Worm (Caenorhabditis elegans) whole organism, L4 larva: ENCODE data around the gene F14D2.19.

Experiments
- D1046.2 ChIP-seq: fragments of 200-800 bp; sonication (Bioruptor generic); IDR thresholded peaks from 2 replicates; pipeline ENCODE4 v1.3.6; 2022; ENCODE audit warnings: missing genetic modification characterization, missing compliant biosample characterization
- R02D3.7 ChIP-seq: fragments of 150-350 bp; sonication (generic microtip); optimal IDR thresholded peaks from 3 replicates; lab custom pipeline; 2014; ENCODE audit warnings: missing biosample characterization, missing genetic modification characterization
- T26A8.4 ChIP-seq: fragments of 200-800 bp; sonication (Bioruptor generic); IDR thresholded peaks from 2 replicates; pipeline ENCODE4 v1.3.6; 2022; ENCODE audit warnings: missing genetic modification characterization, missing compliant biosample characterization
- Y48G9A.11 ChIP-seq: fragments of 200-800 bp; sonication (Bioruptor generic); IDR thresholded peaks from 2 replicates; pipeline ENCODE4 v1.3.6; 2022; ENCODE audit warnings: missing genetic modification reagents, missing genetic modification characterization, missing compliant biosample characterization
- aha-1 ChIP-seq: fragments of 150-350 bp; peaks from one replicate; lab custom pipeline; 2014; ENCODE audit warnings: missing biosample characterization, missing genetic modification characterization
- ceh-32 ChIP-seq: sonication (generic microtip); optimal IDR thresholded peaks from 2 replicates; lab custom pipeline; 2016; ENCODE audit warnings: mild to moderate bottlenecking, missing genetic modification characterization, missing compliant biosample characterization; ENCODE audit not compliant: poor library complexity
- ceh-62 ChIP-seq: sonication (generic microtip); optimal IDR thresholded peaks from 2 replicates; lab custom pipeline; 2017; ENCODE audit warnings: missing biosample characterization, missing genetic modification characterization
- ceh-82 ChIP-seq: sonication (generic microtip); optimal IDR thresholded peaks from 2 replicates; lab custom pipeline; 2017; ENCODE audit warnings: missing biosample characterization, missing genetic modification characterization
- cey-2 ChIP-seq: sonication (generic microtip); optimal IDR thresholded peaks from 3 replicates; lab custom pipeline; 2017; ENCODE audit warnings: missing genetic modification characterization, mild to moderate bottlenecking, missing compliant biosample characterization, antibody characterized with exemption, borderline replicate concordance; ENCODE audit not compliant: insufficient read depth
- daf-19 ChIP-seq: fragments of 200-800 bp; sonication (Bioruptor generic); conservative IDR thresholded peaks from 2 replicates; pipeline ENCODE4 v1.3.6; 2022; ENCODE audit warnings: missing genetic modification characterization, missing compliant biosample characterization
- daf-8 ChIP-seq: fragments of 200-800 bp; sonication (Bioruptor generic); IDR thresholded peaks from 2 replicates; pipeline ENCODE4 v1.3.6; 2022; ENCODE audit warnings: missing genetic modification characterization, missing compliant biosample characterization
- dmd-8 ChIP-seq: fragments of 200-800 bp; sonication (Bioruptor generic); IDR thresholded peaks from 2 replicates; pipeline ENCODE4 v1.3.6; 2022; ENCODE audit warnings: missing genetic modification characterization, missing compliant biosample characterization
- duxl-1 ChIP-seq: sonication (generic microtip); optimal IDR thresholded peaks from 2 replicates; lab custom pipeline; 2016; ENCODE audit warnings: mild to moderate bottlenecking, missing genetic modification characterization, moderate library complexity, missing compliant biosample characterization; ENCODE audit not compliant: poor library complexity
- dve-1 ChIP-seq: sonication (generic microtip); optimal IDR thresholded peaks from 2 replicates; lab custom pipeline; 2017; ENCODE audit warnings: antibody characterized with exemption, mild to moderate bottlenecking, missing genetic modification characterization, missing compliant biosample characterization; ENCODE audit not compliant: insufficient read depth
- fkh-10 ChIP-seq: fragments of 150-350 bp; optimal IDR thresholded peaks from 2 replicates; lab custom pipeline; 2014; ENCODE audit warnings: missing biosample characterization, missing genetic modification reagents, missing genetic modification characterization
- fos-1 ChIP-seq: fragments of 150-350 bp; optimal IDR thresholded peaks from 2 replicates; lab custom pipeline; 2014; ENCODE audit warnings: missing biosample characterization, missing genetic modification characterization
- hif-1 ChIP-seq, 2 experiments: sonication (generic microtip); optimal IDR thresholded peaks; 2 replicates each; lab custom pipeline; 2016 to 2017; ENCODE audit warnings: missing compliant biosample characterization in 2 of 2, missing genetic modification characterization in 2 of 2, missing genetic modification reagents in 2 of 2, missing genotype in 2 of 2, mild to moderate bottlenecking in 1 of 2
- hlh-30 ChIP-seq: sonication (generic microtip); optimal IDR thresholded peaks from 2 replicates; lab custom pipeline; 2017; ENCODE audit warnings: antibody characterized with exemption, mild to moderate bottlenecking, missing genetic modification characterization, missing compliant biosample characterization; ENCODE audit not compliant: insufficient read depth
- lin-13 ChIP-seq: fragments of 150-350 bp; optimal IDR thresholded peaks from 2 replicates; lab custom pipeline; 2014; ENCODE audit warnings: missing biosample characterization, missing genetic modification reagents, missing genetic modification characterization
- lin-15B ChIP-seq: fragments of 150-350 bp; sonication (generic microtip); optimal IDR thresholded peaks from 3 replicates; lab custom pipeline; 2014; ENCODE audit warnings: missing biosample characterization, missing genetic modification characterization
- lin-38 ChIP-seq: fragments of 200-800 bp; sonication (Bioruptor generic); IDR thresholded peaks from 2 replicates; pipeline ENCODE4 v1.3.6; 2022; ENCODE audit warnings: missing genetic modification reagents, missing genetic modification characterization, missing compliant biosample characterization
- lir-3 ChIP-seq: sonication (generic microtip); optimal IDR thresholded peaks from 2 replicates; lab custom pipeline; 2016; ENCODE audit warnings: mild to moderate bottlenecking, missing genetic modification characterization, missing compliant biosample characterization
- nhr-25 ChIP-seq: sonication (generic microtip); optimal IDR thresholded peaks from 2 replicates; lab custom pipeline; 2017; ENCODE audit warnings: missing genetic modification characterization, mild to moderate bottlenecking, missing compliant biosample characterization, antibody characterized with exemption, moderate library complexity, borderline replicate concordance; ENCODE audit not compliant: insufficient read depth
- nhr-42 ChIP-seq: fragments of 200-800 bp; sonication (Bioruptor generic); IDR thresholded peaks from 2 replicates; pipeline ENCODE4 v1.3.6; 2022; ENCODE audit warnings: missing genetic modification characterization, missing compliant biosample characterization
- pqm-1 ChIP-seq: sonication (generic microtip); optimal IDR thresholded peaks from 2 replicates; lab custom pipeline; 2017; ENCODE audit warnings: missing biosample characterization, missing genetic modification characterization
- sdz-12 ChIP-seq: fragments of 200-800 bp; sonication (Bioruptor generic); optimal IDR thresholded peaks from 2 replicates; lab custom pipeline; 2018; ENCODE audit warnings: mild to moderate bottlenecking, missing genetic modification characterization, missing compliant biosample characterization
- set-16 ChIP-seq: fragments of 200-800 bp; sonication (Bioruptor generic); IDR thresholded peaks from 2 replicates; pipeline ENCODE4 v1.3.6; 2022; ENCODE audit warnings: missing genetic modification reagents, missing genetic modification characterization, missing compliant biosample characterization
- snpc-4 ChIP-seq: fragments of 150-350 bp; optimal IDR thresholded peaks from 2 replicates; lab custom pipeline; 2014; ENCODE audit warnings: missing biosample characterization, missing genetic modification characterization
- zag-1 ChIP-seq: fragments of 150-350 bp; optimal IDR thresholded peaks from 2 replicates; lab custom pipeline; 2014; ENCODE audit warnings: missing biosample characterization, missing genetic modification characterization
- zfp-2 ChIP-seq: sonication (generic microtip); optimal IDR thresholded peaks from 2 replicates; lab custom pipeline; 2016; ENCODE audit warnings: mild to moderate bottlenecking, missing genetic modification characterization, missing compliant biosample characterization
- zip-11 ChIP-seq: fragments of 200-800 bp; sonication (Bioruptor generic); IDR thresholded peaks from 2 replicates; pipeline ENCODE4 v1.3.6; 2022; ENCODE audit warnings: missing genetic modification characterization, missing compliant biosample characterization

Gene F14D2.19

ce11 chrII:3367100-3367499 is 30.2 kb upstream of the F14D2.19 start, which contains the start of gene Y49F6C.6:
Gene Y49F6C.6, minus strand, starts transcription at chrII:3367200.
- no peak for TF ChIP-seq dve-1
- TF ChIP-seq snpc-4 (tag; lab: Kevin White, UChicago) = no peak
- TF ChIP-seq lir-3 (tag; lab: Kevin White, UChicago) = no peak
- TF ChIP-seq zfp-2 (tag; lab: Kevin White, UChicago) = no peak
- no peak for TF ChIP-seq nhr-25 (tag; lab: Kevin White, UChicago)
- TF ChIP-seq lin-13 (GFP tag; lab: Kevin White, UChicago) = no peak
- TF ChIP-seq nhr-42 (GFP tag; lab: Robert Waterston, UW) = no peak
- no peak for TF ChIP-seq T26A8.4 (GFP tag; lab: Robert Waterston, UW)
- no peak for TF ChIP-seq cey-2 (tag; lab: Kevin White, UChicago)
- TF ChIP-seq, all 104 proteins: peak for 0

DNA sequence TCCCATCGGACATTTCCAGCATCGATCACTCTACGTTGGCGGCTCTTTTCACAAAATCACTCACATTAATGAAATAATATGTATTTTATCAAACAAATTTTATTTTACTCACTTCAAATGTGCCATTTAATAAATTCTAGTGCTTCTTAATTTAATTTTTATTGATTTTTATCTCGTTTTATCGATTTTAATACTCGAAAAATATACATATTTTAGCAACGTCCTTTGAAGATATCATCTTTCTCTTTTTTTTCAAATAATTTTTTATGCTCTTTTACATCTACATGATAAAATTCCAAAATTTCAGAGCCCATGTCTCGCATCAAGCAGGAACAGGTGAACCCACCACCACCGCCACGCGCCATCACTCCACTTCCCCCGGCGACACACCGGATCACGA is 21.9 kb upstream of the F14D2.19 start, which contains the start of the genes lido-14 and bath-27:
Gene lido-14 (plus strand): TSS at position 301 of the 400 bp plus-strand sequence.
Gene bath-27 (plus strand): TSS at position 306 of the 400 bp plus-strand sequence.
- TF ChIP-seq set-16 (no peak), pqm-1 (no peak), zag-1 (no peak), daf-8 (GFP tag; lab: Robert Waterston, UW) (no peak), dmd-8 (GFP tag; lab: Robert Waterston, UW) (no peak), fos-1 (no peak), Y48G9A.11 (no peak), daf-19 (no peak), zip-11 (GFP tag; lab: Robert Waterston, UW) (no peak), ceh-82 (tag; lab: Kevin White, UChicago) (no peak)

DNA sequence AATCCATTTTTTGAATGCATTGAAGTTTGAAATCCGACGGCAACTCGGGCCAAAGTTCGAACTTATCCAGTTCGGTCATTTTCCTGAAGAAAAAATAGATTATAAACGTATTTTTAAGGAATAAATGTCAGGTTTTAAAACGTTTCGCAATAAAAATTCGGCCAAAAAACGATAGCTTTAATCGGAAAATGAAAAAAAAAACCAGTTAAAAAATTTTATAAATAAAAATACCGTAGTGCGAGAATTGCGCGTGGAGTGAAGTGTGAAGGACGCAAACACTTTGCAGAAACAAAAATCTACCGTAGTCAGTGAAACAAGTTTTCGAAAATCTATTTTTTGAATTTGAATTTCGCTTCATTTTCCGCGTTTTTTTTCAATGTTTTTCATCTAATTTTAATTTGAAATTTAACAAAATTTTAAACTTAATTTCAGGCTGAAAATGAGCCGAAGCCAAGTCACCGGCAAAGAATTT is 12.9 kb upstream of the F14D2.19 start, which contains the start of gene F14D2.8:
Gene F14D2.8 (minus strand): TSS at position 51 of the 472 bp plus-strand sequence.
- no peak for TF ChIP-seq ceh-32 (tag; lab: Kevin White, UChicago)
- TF ChIP-seq fkh-10 (GFP tag; lab: Kevin White, UChicago) = no peak
- no peak for TF ChIP-seq ceh-62 (tag; lab: Kevin White, UChicago)
- TF ChIP-seq set-16 = no peak
- no peak for TF ChIP-seq zfp-2 (tag; lab: Kevin White, UChicago)
- no peak for TF ChIP-seq R02D3.7
- no peak for TF ChIP-seq hif-1 (tag; optimal IDR thresholded peaks at IDR 0.05; lab: Kevin White, UChicago)
- no peak for TF ChIP-seq D1046.2
- no peak for TF ChIP-seq lin-15B (tag; lab: Kevin White, UChicago)
- no peak for TF ChIP-seq lin-38 (GFP tag; lab: Robert Waterston, UW)
- TF ChIP-seq lin-13 (GFP tag; lab: Kevin White, UChicago) = no peak
- no peak for TF ChIP-seq duxl-1 (tag; lab: Kevin White, UChicago)

DNA sequence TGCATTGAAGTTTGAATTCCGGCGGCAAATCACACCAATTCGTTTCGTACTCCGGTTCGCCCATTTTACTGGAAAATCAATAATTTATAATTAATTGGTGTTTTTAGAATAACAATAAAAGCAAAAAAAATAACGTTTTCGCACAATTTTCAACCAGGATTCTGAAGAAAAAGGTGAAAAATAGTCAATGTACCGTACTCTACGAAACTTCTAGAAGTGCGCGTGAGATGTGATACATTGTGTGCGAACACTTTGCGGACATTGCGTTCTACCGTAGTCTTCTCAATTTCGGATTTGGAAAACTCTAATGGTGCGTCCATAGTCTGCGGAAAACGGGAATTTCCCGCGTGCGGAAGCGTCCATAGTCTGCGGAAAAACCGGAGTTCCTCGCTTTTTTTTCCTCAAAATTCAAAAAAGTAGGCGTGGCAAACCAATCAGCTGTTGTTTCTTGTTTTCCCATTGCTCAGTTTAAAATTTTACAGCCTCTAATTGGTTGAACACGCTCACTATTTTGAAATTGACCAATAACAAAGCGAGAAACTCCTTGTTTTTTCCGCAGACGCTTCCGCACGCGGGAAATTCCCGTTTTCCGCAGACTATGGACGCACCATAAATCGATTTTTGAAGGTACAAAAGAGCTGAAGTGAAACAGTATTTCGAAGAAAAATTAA is 11.1 kb upstream of the F14D2.19 start, which contains the start of the genes F14D2.14 and bath-29:
Gene F14D2.14 (minus strand): TSS at position 51 of the 671 bp plus-strand sequence.
Gene bath-29 (plus strand): TSS at position 621 of the 671 bp plus-strand sequence.
- TF ChIP-seq hlh-30 (tag; lab: Kevin White, UChicago) (no peak), ceh-62 (tag; lab: Kevin White, UChicago) (no peak), daf-8 (GFP tag; lab: Robert Waterston, UW) (no peak), aha-1 (tag; lab: Kevin White, UChicago) (peak; percentile 33), duxl-1 (tag; lab: Kevin White, UChicago) (no peak), sdz-12 (no peak)
